Worm (Caenorhabditis elegans): ENCODE results near the gene vab-3.

DNA sequence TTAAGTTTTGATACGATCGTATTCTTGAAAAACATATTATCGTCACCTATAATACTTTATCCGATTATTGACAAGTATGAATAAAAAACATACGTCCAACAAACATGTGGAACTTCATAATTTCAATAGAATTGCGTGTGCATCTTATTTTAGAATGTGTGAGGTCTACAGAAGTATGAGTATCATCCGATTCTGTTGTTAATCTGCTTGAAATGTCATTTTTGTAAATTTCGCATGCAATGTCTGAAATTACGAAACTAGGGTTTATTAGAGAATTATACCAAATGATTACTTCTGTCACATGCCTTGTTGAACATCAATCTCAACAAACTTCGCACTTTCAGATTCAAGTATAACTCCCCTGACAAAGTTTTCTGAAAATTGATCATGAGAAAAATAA is 42.1 kb downstream of the vab-3 start:
- TF ChIP-seq him-1 (tag; optimal IDR thresholded peaks at IDR 0.05) (no peak), dao-5 (tag; optimal IDR thresholded peaks at IDR 0.05) (no peak), W03F9.2 (tag; optimal IDR thresholded peaks at IDR 0.05) (no peak)

Measured in whole organism, L4/young adult.